Fruit fly (Drosophila melanogaster) S2 (cell line): ENCODE data around the gene kon.

Source experiments
- CG8478 ChIP-seq: fragments of >200 bp; optimal IDR thresholded peaks from 2 replicates; lab custom pipeline; 2018
- CTCF ChIP-seq, 2 experiments: fragments of >200 bp; optimal IDR thresholded peaks; 2 replicates each; lab custom pipeline; 2018

dm6 chr2L:18481746-18482145 lies 22.0 kb downstream of the kon start:
- TF ChIP-seq CG8478 (lab: Kevin White, UChicago) (no peak), CTCF (optimal IDR thresholded peaks at IDR 0.05; lab: Kevin White, UChicago) (no peak)
